Worm (Caenorhabditis elegans) whole organism, midembryonic: ENCODE data around the gene glt-5.

ENCODE experiments used
- T22C8.4 ChIP-seq: fragments of 200-800 bp; sonication (Bioruptor generic); IDR thresholded peaks from 2 replicates; pipeline ENCODE4 v1.3.6; 2022; ENCODE audit warnings: missing genetic modification characterization, missing compliant biosample characterization
- cog-1 ChIP-seq: sonication (generic microtip); optimal IDR thresholded peaks from 2 replicates; lab custom pipeline; 2016; ENCODE audit warnings: missing genetic modification characterization, missing compliant biosample characterization
- flt-1 ChIP-seq: fragments of 200-800 bp; sonication (Bioruptor generic); IDR thresholded peaks from 2 replicates; pipeline ENCODE4 v1.3.6; 2022; ENCODE audit warnings: missing genetic modification characterization, missing compliant biosample characterization
- klf-2 ChIP-seq: fragments of 200-800 bp; sonication (Bioruptor generic); conservative IDR thresholded peaks from 2 replicates; pipeline ENCODE4 v1.3.6; 2022; ENCODE audit warnings: missing genetic modification reagents, missing genetic modification characterization, missing compliant biosample characterization
- med-1 ChIP-seq: sonication (generic microtip); optimal IDR thresholded peaks from 2 replicates; lab custom pipeline; 2017; ENCODE audit warnings: missing genetic modification characterization, mild to moderate bottlenecking, missing compliant biosample characterization, antibody characterized with exemption, missing genetic modification reagents; ENCODE audit not compliant: insufficient read depth
- ref-1 ChIP-seq: fragments of 200-800 bp; sonication (Bioruptor generic); conservative IDR thresholded peaks from 2 replicates; pipeline ENCODE4 v1.3.6; 2022; ENCODE audit warnings: missing genetic modification reagents, missing genetic modification characterization, missing compliant biosample characterization
- tab-1 ChIP-seq: fragments of 200-800 bp; sonication (Bioruptor generic); IDR thresholded peaks from 2 replicates; pipeline ENCODE4 v1.3.6; 2022; ENCODE audit warnings: missing genetic modification characterization, missing compliant biosample characterization
- ztf-23 ChIP-seq: fragments of 200-800 bp; sonication (Bioruptor generic); IDR thresholded peaks from 2 replicates; pipeline ENCODE4 v1.3.6; 2022; ENCODE audit warnings: missing genetic modification reagents, missing genetic modification characterization, missing compliant biosample characterization
- ztf-29 ChIP-seq: fragments of 200-800 bp; sonication (Bioruptor generic); IDR thresholded peaks from 2 replicates; pipeline ENCODE4 v1.3.6; 2022; ENCODE audit warnings: missing genetic modification reagents, missing genetic modification characterization, missing compliant biosample characterization

ce11 chrII:9706207-9706606 lies 2.5 kb downstream of the glt-5 start, which contains the start of gene Y53C12A.3:
- TF ChIP-seq tab-1 (GFP tag; lab: Robert Waterston, UW) (no peak), cog-1 (tag; lab: Kevin White, UChicago) (peak; percentile 23), ref-1 (GFP tag; lab: Robert Waterston, UW) (no peak), T22C8.4 (GFP tag; lab: Robert Waterston, UW) (no peak), klf-2 (GFP tag; lab: Robert Waterston, UW) (no peak), ztf-23 (GFP tag; lab: Robert Waterston, UW) (0 out of 2 replicates have a peak, but pooled peaks have one; percentile 7), flt-1 (GFP tag; lab: Robert Waterston, UW) (no peak), med-1 (GFP tag; lab: Kevin White, UChicago) (no peak), ztf-29 (GFP tag; lab: Robert Waterston, UW) (no peak)
